Worm (Caenorhabditis elegans) whole organism, L1 larva: ENCODE measurements around the gene fbxa-95.

Experiments
- C04F5.9 ChIP-seq: sonication (generic microtip); optimal IDR thresholded peaks from 2 replicates; lab custom pipeline; 2016; ENCODE audit warnings: missing genetic modification characterization, missing compliant biosample characterization
- C16A3.4 ChIP-seq: fragments of 150-350 bp; optimal IDR thresholded peaks from 2 replicates; lab custom pipeline; 2014; ENCODE audit warnings: missing biosample characterization, missing genetic modification characterization
- F16B12.6 ChIP-seq: fragments of 150-350 bp; optimal IDR thresholded peaks from 2 replicates; lab custom pipeline; 2014; ENCODE audit warnings: missing biosample characterization, missing genetic modification characterization
- Y116A8C.19 ChIP-seq: sonication (generic microtip); optimal IDR thresholded peaks from 2 replicates; lab custom pipeline; 2016; ENCODE audit warnings: missing compliant biosample characterization, missing genetic modification characterization, borderline replicate concordance
- ama-1 ChIP-seq: fragments of 150-350 bp; optimal IDR thresholded peaks from 2 replicates; lab custom pipeline; 2014
- blmp-1 ChIP-seq: fragments of 150-350 bp; optimal IDR thresholded peaks from 2 replicates; lab custom pipeline; 2014; ENCODE audit warnings: missing biosample characterization, missing genetic modification characterization
- ceh-82 ChIP-seq, 3 experiments: fragments of 150-350 bp in 1 of 3; sonication (generic microtip) in 2 of 3; optimal IDR thresholded peaks; 2 replicates each; lab custom pipeline; 2014 to 2017; ENCODE audit warnings: missing biosample characterization in 3 of 3, missing genetic modification characterization in 3 of 3
- ceh-88 ChIP-seq: fragments of 200-800 bp; sonication (Bioruptor generic); IDR thresholded peaks from 2 replicates; pipeline ENCODE4 v1.3.6; 2022; ENCODE audit warnings: missing genetic modification characterization, missing compliant biosample characterization
- ceh-90 ChIP-seq: sonication (generic microtip); optimal IDR thresholded peaks from 2 replicates; lab custom pipeline; 2016; ENCODE audit warnings: missing genetic modification characterization, missing compliant biosample characterization
- dsc-1 ChIP-seq: sonication (generic microtip); optimal IDR thresholded peaks from 2 replicates; lab custom pipeline; 2016; ENCODE audit warnings: mild to moderate bottlenecking, missing genetic modification characterization, missing compliant biosample characterization
- efl-1 ChIP-seq, 4 experiments: fragments of 150-350 bp; optimal IDR thresholded peaks in 3 of 4; peaks in 1 of 4; 1 replicate in 1 of 4; 2 replicates in 3 of 4; lab custom pipeline; 2014; ENCODE audit warnings: missing biosample characterization in 2 of 4, missing genetic modification characterization in 2 of 4, missing genetic modification reagents in 2 of 4
- efl-3 ChIP-seq: fragments of 200-800 bp; sonication (Bioruptor generic); optimal IDR thresholded peaks from 2 replicates; lab custom pipeline; 2018; ENCODE audit warnings: mild to moderate bottlenecking, missing genetic modification characterization, missing compliant biosample characterization
- egl-27 ChIP-seq, 2 experiments: fragments of 150-350 bp in 1 of 2; sonication (generic microtip); optimal IDR thresholded peaks; 3 replicates each; lab custom pipeline; 2017 to 2018; ENCODE audit warnings: missing biosample characterization in 2 of 2, missing genetic modification characterization in 2 of 2, missing genetic modification reagents in 2 of 2
- elt-3 ChIP-seq, 6 experiments: fragments of 150-350 bp in 1 of 6; sonication (generic microtip); optimal IDR thresholded peaks; 2 replicates each; lab custom pipeline; 2017 to 2018; ENCODE audit warnings: missing biosample characterization in 6 of 6, missing genetic modification characterization in 6 of 6, inconsistent platforms in 1 of 6
- fkh-10 ChIP-seq: sonication (generic microtip); optimal IDR thresholded peaks from 2 replicates; lab custom pipeline; 2017; ENCODE audit warnings: missing biosample characterization, missing genetic modification reagents, missing genetic modification characterization
- fkh-4 ChIP-seq: sonication (generic microtip); optimal IDR thresholded peaks from 2 replicates; lab custom pipeline; 2016; ENCODE audit warnings: missing compliant biosample characterization, missing genetic modification characterization, borderline replicate concordance
- grh-1 ChIP-seq: fragments of 200-800 bp; sonication (Bioruptor generic); IDR thresholded peaks from 2 replicates; pipeline ENCODE4 v1.3.6; 2022; ENCODE audit warnings: missing genetic modification reagents, missing genetic modification characterization, missing compliant biosample characterization
- hlh-17 ChIP-seq: fragments of 200-800 bp; sonication (Bioruptor generic); optimal IDR thresholded peaks from 2 replicates; lab custom pipeline; 2018; ENCODE audit warnings: missing genetic modification characterization, mild to moderate bottlenecking, missing compliant biosample characterization, moderate library complexity, borderline replicate concordance
- irx-1 ChIP-seq: sonication (generic microtip); optimal IDR thresholded peaks from 2 replicates; lab custom pipeline; 2016; ENCODE audit warnings: missing genetic modification characterization, missing compliant biosample characterization
- isw-1 ChIP-seq: fragments of 200-800 bp; sonication (Bioruptor generic); IDR thresholded peaks from 2 replicates; pipeline ENCODE4 v1.3.6; 2022; ENCODE audit warnings: missing genetic modification characterization, missing compliant biosample characterization
- jun-1 ChIP-seq: fragments of 150-350 bp; optimal IDR thresholded peaks from 2 replicates; lab custom pipeline; 2014; ENCODE audit warnings: missing biosample characterization, missing genetic modification reagents, missing genetic modification characterization
- lin-39 ChIP-seq: fragments of 150-350 bp; optimal IDR thresholded peaks from 2 replicates; lab custom pipeline; 2014; ENCODE audit warnings: missing biosample characterization, missing genetic modification reagents, missing genetic modification characterization
- lir-3 ChIP-seq: sonication (generic microtip); optimal IDR thresholded peaks from 2 replicates; lab custom pipeline; 2016; ENCODE audit warnings: mild to moderate bottlenecking, missing genetic modification characterization, moderate library complexity, missing compliant biosample characterization; ENCODE audit not compliant: poor library complexity
- lsy-2 ChIP-seq, 2 experiments: fragments of 150-350 bp; optimal IDR thresholded peaks; 2 replicates each; lab custom pipeline; 2014; ENCODE audit warnings: missing biosample characterization in 2 of 2, missing genetic modification characterization in 2 of 2
- mab-9 ChIP-seq: fragments of 200-800 bp; sonication (Bioruptor generic); IDR thresholded peaks from 2 replicates; pipeline ENCODE4 v1.3.6; 2022; ENCODE audit warnings: missing genetic modification reagents, missing genetic modification characterization, missing compliant biosample characterization
- mdl-1 ChIP-seq, 2 experiments: fragments of 150-350 bp; optimal IDR thresholded peaks; 2 replicates each; lab custom pipeline; 2014 to 2017; ENCODE audit warnings: missing biosample characterization in 2 of 2, missing genetic modification characterization in 2 of 2, inconsistent platforms in 1 of 2
- mef-2 ChIP-seq: fragments of 150-350 bp; optimal IDR thresholded peaks from 2 replicates; lab custom pipeline; 2014; ENCODE audit warnings: missing biosample characterization, missing genetic modification characterization
- mep-1 ChIP-seq: fragments of 150-350 bp; optimal IDR thresholded peaks from 2 replicates; lab custom pipeline; 2014; ENCODE audit warnings: missing biosample characterization, missing genetic modification characterization
- nhr-11 ChIP-seq: fragments of 150-350 bp; optimal IDR thresholded peaks from 2 replicates; lab custom pipeline; 2014; ENCODE audit warnings: missing biosample characterization, missing genetic modification characterization
- nhr-28 ChIP-seq: fragments of 150-350 bp; optimal IDR thresholded peaks from 2 replicates; lab custom pipeline; 2014; ENCODE audit warnings: missing biosample characterization, missing genetic modification characterization
- nhr-47 ChIP-seq: sonication (generic microtip); optimal IDR thresholded peaks from 2 replicates; lab custom pipeline; 2016; ENCODE audit warnings: mild to moderate bottlenecking, missing genetic modification characterization, moderate library complexity, missing compliant biosample characterization
- nhr-71 ChIP-seq: sonication (generic microtip); optimal IDR thresholded peaks from 2 replicates; lab custom pipeline; 2016; ENCODE audit warnings: mild to moderate bottlenecking, missing genetic modification characterization, moderate library complexity, missing compliant biosample characterization
- nhr-77 ChIP-seq: fragments of 150-350 bp; optimal IDR thresholded peaks from 2 replicates; lab custom pipeline; 2014; ENCODE audit warnings: missing biosample characterization, missing genetic modification characterization
- nhr-84 ChIP-seq: sonication (generic microtip); optimal IDR thresholded peaks from 2 replicates; lab custom pipeline; 2017; ENCODE audit warnings: missing biosample characterization, missing genetic modification characterization
- nhr-85 ChIP-seq: sonication (generic microtip); peaks from one replicate; lab custom pipeline; 2016; ENCODE audit warnings: missing genetic modification characterization, inconsistent platforms, missing compliant biosample characterization
- rnt-1 ChIP-seq: sonication (generic microtip); optimal IDR thresholded peaks from 2 replicates; lab custom pipeline; 2016; ENCODE audit warnings: mild to moderate bottlenecking, missing genetic modification characterization, moderate library complexity, missing compliant biosample characterization
- skn-1 ChIP-seq: fragments of 150-350 bp; optimal IDR thresholded peaks from 2 replicates; lab custom pipeline; 2014; ENCODE audit warnings: missing biosample characterization, missing genetic modification characterization
- snpc-4 ChIP-seq: fragments of 150-350 bp; optimal IDR thresholded peaks from 2 replicates; lab custom pipeline; 2014; ENCODE audit warnings: missing biosample characterization, missing genetic modification characterization
- sox-4 ChIP-seq: sonication (generic microtip); optimal IDR thresholded peaks from 2 replicates; lab custom pipeline; 2016; ENCODE audit warnings: missing genetic modification characterization, missing compliant biosample characterization
- sptf-1 ChIP-seq: fragments of 150-350 bp; optimal IDR thresholded peaks from 2 replicates; lab custom pipeline; 2014; ENCODE audit warnings: missing biosample characterization, missing genetic modification characterization
- sup-37 ChIP-seq: fragments of 200-800 bp; sonication (Bioruptor generic); optimal IDR thresholded peaks from 2 replicates; lab custom pipeline; 2018; ENCODE audit warnings: mild to moderate bottlenecking, missing genetic modification characterization, missing compliant biosample characterization
- swsn-7 ChIP-seq: sonication (generic microtip); optimal IDR thresholded peaks from 2 replicates; lab custom pipeline; 2016; ENCODE audit warnings: missing genetic modification characterization, missing compliant biosample characterization
- tbx-2 ChIP-seq: sonication (generic microtip); optimal IDR thresholded peaks from 2 replicates; lab custom pipeline; 2016; ENCODE audit warnings: missing genetic modification characterization, missing compliant biosample characterization
- tlp-1 ChIP-seq: fragments of 150-350 bp; optimal IDR thresholded peaks from 2 replicates; lab custom pipeline; 2014; ENCODE audit warnings: missing biosample characterization, missing genetic modification characterization
- unc-130 ChIP-seq: fragments of 150-350 bp; optimal IDR thresholded peaks from 2 replicates; lab custom pipeline; 2017; ENCODE audit warnings: missing biosample characterization, missing genetic modification characterization, inconsistent platforms
- unc-30 ChIP-seq: sonication (generic microtip); optimal IDR thresholded peaks from 2 replicates; lab custom pipeline; 2017; ENCODE audit warnings: missing biosample characterization, missing genetic modification characterization
- unc-62 ChIP-seq: fragments of 150-350 bp; optimal IDR thresholded peaks from 2 replicates; lab custom pipeline; 2014; ENCODE audit warnings: missing biosample characterization, missing genetic modification reagents, missing genetic modification characterization
- unc-86 ChIP-seq: sonication (generic microtip); optimal IDR thresholded peaks from 2 replicates; lab custom pipeline; 2016; ENCODE audit warnings: missing genetic modification characterization, missing compliant biosample characterization
- unc-98 ChIP-seq: fragments of 200-800 bp; sonication (Bioruptor generic); IDR thresholded peaks from 2 replicates; pipeline ENCODE4 v1.3.6; 2022; ENCODE audit warnings: missing genetic modification characterization, missing compliant biosample characterization
- zag-1 ChIP-seq: fragments of 150-350 bp; optimal IDR thresholded peaks from 2 replicates; lab custom pipeline; 2014; ENCODE audit warnings: missing biosample characterization, missing genetic modification characterization
- zip-4 ChIP-seq: fragments of 200-800 bp; sonication (Bioruptor generic); optimal IDR thresholded peaks from 2 replicates; lab custom pipeline; 2018; ENCODE audit warnings: mild to moderate bottlenecking, missing genetic modification characterization, moderate library complexity, missing compliant biosample characterization
- ztf-11 ChIP-seq, 2 experiments: sonication (generic microtip); optimal IDR thresholded peaks; 2 replicates each; lab custom pipeline; 2016 to 2017; ENCODE audit warnings: missing genetic modification characterization in 2 of 2, missing biosample characterization in 1 of 2, missing compliant biosample characterization in 1 of 2

Gene fbxa-95

ce11 chrV:15566511-15567178, 4.6 kb upstream of the fbxa-95 start:
- TF ChIP-seq zag-1 (tag; lab: Kevin White, UChicago) (no peak), unc-30 (tag; lab: Kevin White, UChicago) (no peak), ceh-90 (tag; lab: Kevin White, UChicago) (no peak), skn-1 (tag; lab: Kevin White, UChicago) (peak; percentile 53), ceh-82 (tag; optimal IDR thresholded peaks at IDR 0.05; lab: Kevin White, UChicago) (peak in 1 of 3 experiments; percentile 44), isw-1 (GFP tag; lab: Robert Waterston, UW) (no peak), tbx-2 (tag; lab: Kevin White, UChicago) (peak; percentile 89), efl-1 (optimal IDR thresholded peaks at IDR 0.05; lab: Kevin White, UChicago) (peak; percentile 53 to 65), efl-1 (GFP tag; optimal IDR thresholded peaks at IDR 0.05 in 1 of 2; lab: Kevin White, UChicago) (peak; percentile 60 to 96), fkh-10 (GFP tag; lab: Kevin White, UChicago) (no peak), lir-3 (peak; percentile 71), F16B12.6 (tag; lab: Kevin White, UChicago) (no peak), nhr-71 (tag; lab: Kevin White, UChicago) (peak; percentile 97), ceh-88 (GFP tag; lab: Robert Waterston, UW) (peak; percentile 53; the same call in 1 of the 2 replicates), ztf-11 (tag; optimal IDR thresholded peaks at IDR 0.05; lab: Kevin White, UChicago) (peak in 1 of 2 experiments; percentile 48), mep-1 (tag; lab: Kevin White, UChicago) (peak; percentile 80), swsn-7 (tag; lab: Kevin White, UChicago) (peak; percentile 66), sup-37 (GFP tag; lab: Kevin White, UChicago) (peak; percentile 53), mef-2 (tag; lab: Kevin White, UChicago) (peak; percentile 64), irx-1 (tag; lab: Kevin White, UChicago) (peak; percentile 52), grh-1 (GFP tag; lab: Robert Waterston, UW) (no peak), jun-1 (tag; lab: Kevin White, UChicago) (peak; percentile 71), unc-130 (tag; lab: Kevin White, UChicago) (peak; percentile 99), rnt-1 (tag; lab: Kevin White, UChicago) (peak; percentile 84), fkh-4 (tag; lab: Kevin White, UChicago) (no peak), tlp-1 (tag; lab: Kevin White, UChicago) (no peak), ama-1 (lab: Kevin White, UChicago) (peak; percentile 43), nhr-85 (tag; lab: Kevin White, UChicago) (peak; percentile 89), nhr-77 (tag; lab: Kevin White, UChicago) (peak; percentile 17), nhr-84 (tag; lab: Kevin White, UChicago) (no peak), sox-4 (tag; lab: Kevin White, UChicago) (peak; percentile 67), dsc-1 (tag; lab: Kevin White, UChicago) (no peak), hlh-17 (no peak), Y116A8C.19 (tag; lab: Kevin White, UChicago) (no peak), C16A3.4 (peak; percentile 93), blmp-1 (tag; lab: Kevin White, UChicago) (peak; percentile 62), unc-86 (tag; lab: Kevin White, UChicago) (no peak), zip-4 (GFP tag; lab: Kevin White, UChicago) (no peak), sptf-1 (tag; lab: Kevin White, UChicago) (no peak), nhr-28 (tag; lab: Kevin White, UChicago) (no peak), mdl-1 (tag; optimal IDR thresholded peaks at IDR 0.05; lab: Kevin White, UChicago) (peak in 1 of 2 experiments; percentile 99), unc-98 (GFP tag; lab: Robert Waterston, UW) (no peak), lsy-2 (tag; optimal IDR thresholded peaks at IDR 0.05; lab: Kevin White, UChicago) (peak; percentile 76 to 87), mab-9 (GFP tag; lab: Robert Waterston, UW) (peak; percentile 68), nhr-47 (tag; lab: Kevin White, UChicago) (peak; percentile 76), elt-3 (tag; optimal IDR thresholded peaks at IDR 0.05; lab: Kevin White, UChicago) (peak in 3 of 6 experiments; percentile 12 to 93 (median 70)), egl-27 (tag; optimal IDR thresholded peaks at IDR 0.05; lab: Kevin White, UChicago) (no peak), snpc-4 (tag; lab: Kevin White, UChicago) (peak; percentile 36), C04F5.9 (tag; lab: Kevin White, UChicago) (peak; percentile 43), lin-39 (tag; lab: Kevin White, UChicago) (peak; percentile 70), unc-62 (GFP tag; lab: Kevin White, UChicago) (no peak), nhr-11 (tag; lab: Kevin White, UChicago) (peak; percentile 67), efl-3 (GFP tag; lab: Kevin White, UChicago) (no peak)
